Worm (Caenorhabditis elegans): ENCODE results near the gene ZK218.7.

ZK218.7 gene

ce11 chrV:17089931-17090429 is 15.6 kb upstream of the ZK218.7 start, which contains the start of gene srh-237:
Gene srh-237, plus strand, starts transcription at chrV:17090379.
- TF ChIP-seq Y56A3A.18 (GFP tag; IDR thresholded peaks at IDR 0.05) (no peak), snpc-4 (GFP tag; optimal IDR thresholded peaks at IDR 0.05) (no peak), snpc-4 (tag; optimal IDR thresholded peaks at IDR 0.05) (peak in 1 of 4 experiments; percentile 25), mcd-1 (GFP tag; IDR thresholded peaks at IDR 0.05) (no peak), somi-1 (GFP tag; optimal IDR thresholded peaks at IDR 0.05) (no peak), rec-8 (tag; optimal IDR thresholded peaks at IDR 0.05) (no peak), D2030.7 (GFP tag; IDR thresholded peaks at IDR 0.05) (no peak), nhr-80 (tag; optimal IDR thresholded peaks at IDR 0.05) (peak; percentile 67)

ce11 chrV:17092262-17092661 is 13.3 kb upstream of the ZK218.7 start, which contains the start of gene ZK218.1:
Gene ZK218.1, plus strand, starts transcription at chrV:17092562.
- TF ChIP-seq F57A8.1 (GFP tag; optimal IDR thresholded peaks at IDR 0.05) = no peak
- TF ChIP-seq unc-62 (GFP tag; optimal IDR thresholded peaks at IDR 0.05) = no peak
- no peak for TF ChIP-seq dpff-1 (tag; optimal IDR thresholded peaks at IDR 0.05)
- TF ChIP-seq atf-7 (tag; optimal IDR thresholded peaks at IDR 0.05) = no peak
- TF ChIP-seq C06A6.2 (GFP tag; conservative IDR thresholded peaks at IDR 0.05) = no peak
- no peak for TF ChIP-seq mxl-1 (tag; optimal IDR thresholded peaks at IDR 0.05)
- no peak for TF ChIP-seq ceh-91 (GFP tag; IDR thresholded peaks at IDR 0.05)
- TF ChIP-seq nfya-2 (GFP tag; IDR thresholded peaks at IDR 0.05) = no peak
- no peak for TF ChIP-seq hmg-20 (GFP tag; IDR thresholded peaks at IDR 0.05)
- no peak for TF ChIP-seq chd-7 (tag; optimal IDR thresholded peaks at IDR 0.05)
- TF ChIP-seq bed-2 (GFP tag; IDR thresholded peaks at IDR 0.05) = no peak
- TF ChIP-seq madf-3 (GFP tag; IDR thresholded peaks at IDR 0.05) = no peak

- no peak for TF ChIP-seq nhr-179 (tag; optimal IDR thresholded peaks at IDR 0.05)
- TF ChIP-seq snpc-1.1 (tag; optimal IDR thresholded peaks at IDR 0.05; ENCODE audit: insufficient read depth) = peak; percentile 27
- no peak for TF ChIP-seq ceh-79 (tag; optimal IDR thresholded peaks at IDR 0.05)
- TF ChIP-seq snpc-4 (GFP tag; optimal IDR thresholded peaks at IDR 0.05) = no peak
- TF ChIP-seq snpc-4 (tag; optimal IDR thresholded peaks at IDR 0.05) = peak in 2 of 4 experiments; percentile 62 to 71
- TF ChIP-seq F55B11.4 (tag; optimal IDR thresholded peaks at IDR 0.05; ENCODE audit: borderline replicate concordance, insufficient read depth) = no peak
- TF ChIP-seq hmg-1.2 (GFP tag; IDR thresholded peaks at IDR 0.05) = peak; percentile 23; the same call in 1 of the 2 replicates
Observed at ce11 chrV:17094568-17094967, 11.0 kb upstream of the ZK218.7 start.

- TF ChIP-seq ztf-3 (GFP tag; optimal IDR thresholded peaks at IDR 0.05) (no peak), dpl-1 (GFP tag; optimal IDR thresholded peaks at IDR 0.05) (no peak), sdz-38 (tag; optimal IDR thresholded peaks at IDR 0.05) (no peak), F33H1.4 (GFP tag; IDR thresholded peaks at IDR 0.05) (no peak), madf-8 (GFP tag; conservative IDR thresholded peaks at IDR 0.05) (no peak), ztf-26 (tag; optimal IDR thresholded peaks at IDR 0.05) (no peak), aptf-2 (GFP tag; conservative IDR thresholded peaks at IDR 0.05) (no peak), madf-3 (GFP tag; IDR thresholded peaks at IDR 0.05) (no peak), F39B2.1 (GFP tag; IDR thresholded peaks at IDR 0.05) (no peak), mel-28 (tag; optimal IDR thresholded peaks at IDR 0.05; ENCODE audit: borderline replicate concordance) (no peak), ZK185.1 (tag; optimal IDR thresholded peaks at IDR 0.05; ENCODE audit: poor library complexity, severe bottlenecking) (no peak), K11D2.4 (GFP tag; IDR thresholded peaks at IDR 0.05) (no peak), attf-3 (GFP tag; conservative IDR thresholded peaks at IDR 0.05) (no peak), rec-8 (tag; optimal IDR thresholded peaks at IDR 0.05) (no peak), chd-7 (tag; optimal IDR thresholded peaks at IDR 0.05) (no peak), B0019.2 (GFP tag; conservative IDR thresholded peaks at IDR 0.05) (no peak)
Observed at ce11 chrV:17098669-17099068, 6.9 kb upstream of the ZK218.7 start, which contains the start of the genes ZK218.3 and ZK218.4. Gene ZK218.3, minus strand, starts transcription at chrV:17098769. Gene ZK218.4, plus strand, starts transcription at chrV:17098854.

Data from whole organism, young adult.